Fruit fly (Drosophila melanogaster) whole organism, embryonic: ENCODE data around the gene CG5969.

Experiments used
- Adf1 ChIP-seq: fragments of 200-800 bp; sonication (Bioruptor generic); IDR thresholded peaks from 2 replicates; pipeline ENCODE4 v1.3.6; 2022; ENCODE audit warnings: missing biosample characterization, missing genetic modification characterization
- Asciz ChIP-seq: fragments of 200-800 bp; sonication (Bioruptor generic); optimal IDR thresholded peaks from 2 replicates; lab custom pipeline; 2017; ENCODE audit warnings: missing biosample characterization, mild to moderate bottlenecking, missing genetic modification characterization, missing genetic modification reagents
- Blimp-1 ChIP-seq: fragments of 200-800 bp; sonication (Bioruptor generic); optimal IDR thresholded peaks from 3 replicates; lab custom pipeline; 2018; ENCODE audit warnings: missing biosample characterization, missing genetic modification characterization, mild to moderate bottlenecking, moderate library complexity, missing genetic modification reagents
- C15 ChIP-seq: fragments of 200-800 bp; sonication (Bioruptor generic); IDR thresholded peaks from 3 replicates; pipeline ENCODE4 v1.3.6; 2022; ENCODE audit warnings: missing biosample characterization, missing genetic modification characterization
- CG10565 ChIP-seq: fragments of 200-800 bp; sonication (Bioruptor generic); optimal IDR thresholded peaks from 3 replicates; lab custom pipeline; 2016; ENCODE audit warnings: missing biosample characterization, mild to moderate bottlenecking, missing genetic modification characterization
- CG13296 ChIP-seq: fragments of 200-800 bp; sonication (Bioruptor generic); optimal IDR thresholded peaks from 3 replicates; lab custom pipeline; 2018; ENCODE audit warnings: missing biosample characterization, mild to moderate bottlenecking, missing genetic modification characterization
- CG15073 ChIP-seq: fragments of 200-800 bp; sonication (Bioruptor generic); optimal IDR thresholded peaks from 2 replicates; lab custom pipeline; 2016; ENCODE audit warnings: missing biosample characterization, missing genetic modification characterization
- CG1602 ChIP-seq: fragments of 200-800 bp; sonication (Bioruptor generic); optimal IDR thresholded peaks from 3 replicates; lab custom pipeline; 2016; ENCODE audit warnings: missing biosample characterization, missing genetic modification characterization
- CG18764 ChIP-seq: fragments of 200-800 bp; sonication (Bioruptor generic); optimal IDR thresholded peaks from 3 replicates; lab custom pipeline; 2016; ENCODE audit warnings: missing biosample characterization, missing genetic modification characterization
- CG30403 ChIP-seq: fragments of 200-800 bp; sonication (Bioruptor generic); optimal IDR thresholded peaks from 3 replicates; lab custom pipeline; 2016; ENCODE audit warnings: missing biosample characterization, missing genetic modification characterization
- CG6175 ChIP-seq: fragments of 200-800 bp; sonication (Bioruptor generic); IDR thresholded peaks from 3 replicates; pipeline ENCODE4 v1.3.6; 2022; ENCODE audit warnings: missing biosample characterization, missing genetic modification characterization
- CG6654 ChIP-seq: fragments of 200-800 bp; sonication (Bioruptor generic); optimal IDR thresholded peaks from 2 replicates; lab custom pipeline; 2017; ENCODE audit warnings: missing biosample characterization, mild to moderate bottlenecking, missing genetic modification characterization
- CG6765 ChIP-seq: fragments of 200-800 bp; sonication (Bioruptor generic); optimal IDR thresholded peaks from 3 replicates; lab custom pipeline; 2017; ENCODE audit warnings: missing biosample characterization, mild to moderate bottlenecking, missing genetic modification characterization
- CHES-1-like ChIP-seq: fragments of 200-800 bp; sonication (Bioruptor generic); optimal IDR thresholded peaks from 2 replicates; lab custom pipeline; 2016; ENCODE audit warnings: missing biosample characterization, missing genetic modification characterization
- Chrac-16 ChIP-seq: fragments of 200-800 bp; sonication (Bioruptor generic); optimal IDR thresholded peaks from 3 replicates; lab custom pipeline; 2016; ENCODE audit warnings: missing biosample characterization, missing genetic modification characterization
- D ChIP-seq, 2 experiments: fragments of 200-800 bp in 1 of 2; fragments of >200 bp in 1 of 2; sonication (Bioruptor generic) in 1 of 2; optimal IDR thresholded peaks; 2 replicates in 1 of 2; 3 replicates in 1 of 2; lab custom pipeline; 2017; ENCODE audit warnings: mild to moderate bottlenecking in 1 of 2, missing biosample characterization in 1 of 2, missing genetic modification characterization in 1 of 2, missing genetic modification reagents in 1 of 2
- Dfd ChIP-seq, 2 experiments: fragments of >200 bp; optimal IDR thresholded peaks; 2 replicates each; lab custom pipeline; 2017; ENCODE audit warnings: missing biosample characterization in 2 of 2, missing genetic modification characterization in 2 of 2
- Dp ChIP-seq: fragments of 200-800 bp; sonication (Bioruptor generic); optimal IDR thresholded peaks from 2 replicates; lab custom pipeline; 2018; ENCODE audit warnings: missing biosample characterization, mild to moderate bottlenecking, missing genetic modification characterization, moderate library complexity
- ERR ChIP-seq: fragments of 200-800 bp; sonication (Bioruptor generic); optimal IDR thresholded peaks from 2 replicates; lab custom pipeline; 2016; ENCODE audit warnings: missing biosample characterization, missing genetic modification characterization
- H15 ChIP-seq: fragments of 200-800 bp; sonication (Bioruptor generic); IDR thresholded peaks from 3 replicates; pipeline ENCODE4 v1.3.6; 2022; ENCODE audit warnings: missing biosample characterization, missing genetic modification characterization
- Lpt ChIP-seq: fragments of >200 bp; optimal IDR thresholded peaks from 2 replicates; lab custom pipeline; 2018; ENCODE audit warnings: missing biosample characterization, missing genetic modification characterization
- MESR4 ChIP-seq: fragments of 200-800 bp; sonication (Bioruptor generic); optimal IDR thresholded peaks from 2 replicates; lab custom pipeline; 2018; ENCODE audit warnings: missing biosample characterization, mild to moderate bottlenecking, missing genetic modification characterization, moderate library complexity
- Myb ChIP-seq: fragments of 200-800 bp; sonication (Bioruptor generic); optimal IDR thresholded peaks from 2 replicates; lab custom pipeline; 2016; ENCODE audit warnings: missing biosample characterization, missing genetic modification characterization
- NFAT ChIP-seq: fragments of 200-800 bp; sonication (Bioruptor generic); IDR thresholded peaks from 2 replicates; pipeline ENCODE4 v1.3.6; 2022; ENCODE audit warnings: missing biosample characterization, missing genetic modification characterization
- Poxn ChIP-seq: fragments of 200-800 bp; sonication (Bioruptor generic); IDR thresholded peaks from 2 replicates; pipeline ENCODE4 v1.3.6; 2022; ENCODE audit warnings: missing biosample characterization, missing genetic modification characterization
- Spps ChIP-seq: fragments of 200-800 bp; sonication (Bioruptor generic); optimal IDR thresholded peaks from 2 replicates; lab custom pipeline; 2018; ENCODE audit warnings: missing biosample characterization, mild to moderate bottlenecking, missing genetic modification characterization
- Sry-β ChIP-seq: fragments of 200-800 bp; sonication (Bioruptor generic); optimal IDR thresholded peaks from 2 replicates; lab custom pipeline; 2018; ENCODE audit warnings: missing biosample characterization, mild to moderate bottlenecking, missing genetic modification characterization, moderate library complexity
- Trl ChIP-seq, 3 experiments: fragments of >200 bp in 2 of 3; fragments of 200-800 bp in 1 of 3; sonication (Bioruptor generic) in 1 of 3; optimal IDR thresholded peaks; 2 replicates in 1 of 3; 3 replicates in 2 of 3; lab custom pipeline; 2016 to 2017; ENCODE audit warnings: missing biosample characterization in 1 of 3, missing genetic modification characterization in 1 of 3
- YL-1 ChIP-seq: fragments of 200-800 bp; sonication (Bioruptor generic); optimal IDR thresholded peaks from 3 replicates; lab custom pipeline; 2017; ENCODE audit warnings: missing biosample characterization, mild to moderate bottlenecking, missing genetic modification characterization
- ab ChIP-seq: fragments of 200-800 bp; sonication (Bioruptor generic); optimal IDR thresholded peaks from 2 replicates; lab custom pipeline; 2016; ENCODE audit warnings: missing biosample characterization, missing genetic modification characterization
- bbx ChIP-seq: fragments of 200-800 bp; sonication (Bioruptor generic); IDR thresholded peaks from 2 replicates; pipeline ENCODE4 v1.3.6; 2022; ENCODE audit warnings: missing biosample characterization, missing genetic modification characterization; ENCODE audit not compliant: partially characterized antibody
- corto ChIP-seq: fragments of 200-800 bp; sonication (Bioruptor generic); optimal IDR thresholded peaks from 2 replicates; lab custom pipeline; 2016; ENCODE audit warnings: missing biosample characterization, mild to moderate bottlenecking, missing genetic modification characterization, moderate library complexity
- crc ChIP-seq: fragments of 200-800 bp; sonication (Bioruptor generic); optimal IDR thresholded peaks from 2 replicates; lab custom pipeline; 2016; ENCODE audit warnings: missing biosample characterization, missing genetic modification characterization
- dan ChIP-seq: fragments of 200-800 bp; sonication (Bioruptor generic); IDR thresholded peaks from 2 replicates; pipeline ENCODE4 v1.3.6; 2022; ENCODE audit warnings: missing biosample characterization, missing genetic modification characterization
- dmrt99B ChIP-seq: fragments of 200-800 bp; sonication (Bioruptor generic); optimal IDR thresholded peaks from 2 replicates; lab custom pipeline; 2018; ENCODE audit warnings: missing biosample characterization, mild to moderate bottlenecking, missing genetic modification characterization, moderate library complexity
- dpn ChIP-seq, 2 experiments: fragments of 200-800 bp; sonication (Bioruptor generic); optimal IDR thresholded peaks; 3 replicates each; lab custom pipeline; 2016; ENCODE audit warnings: missing biosample characterization in 2 of 2, missing genetic modification characterization in 2 of 2
- esg ChIP-seq: fragments of 200-800 bp; sonication (Bioruptor generic); conservative IDR thresholded peaks from 2 replicates; pipeline ENCODE4 v1.3.6; 2022; ENCODE audit warnings: missing biosample characterization, missing genetic modification characterization
- fd3F ChIP-seq: fragments of 200-800 bp; sonication (Bioruptor generic); optimal IDR thresholded peaks from 2 replicates; lab custom pipeline; 2018; ENCODE audit warnings: missing biosample characterization, mild to moderate bottlenecking, missing genetic modification characterization, moderate library complexity
- gce ChIP-seq: fragments of 200-800 bp; sonication (Bioruptor generic); IDR thresholded peaks from 3 replicates; pipeline ENCODE4 v1.3.6; 2022; ENCODE audit warnings: missing biosample characterization, missing genetic modification characterization
- inv ChIP-seq: fragments of 200-800 bp; sonication (Bioruptor generic); IDR thresholded peaks from 2 replicates; pipeline ENCODE4 v1.3.6; 2022; ENCODE audit warnings: missing biosample characterization, missing genetic modification characterization; ENCODE audit not compliant: partially characterized antibody
- onecut ChIP-seq: fragments of 200-800 bp; sonication (Bioruptor generic); IDR thresholded peaks from 2 replicates; pipeline ENCODE4 v1.3.6; 2022; ENCODE audit warnings: missing biosample characterization, missing genetic modification characterization
- pum ChIP-seq: fragments of 200-800 bp; sonication (Bioruptor generic); optimal IDR thresholded peaks from 2 replicates; lab custom pipeline; 2016; ENCODE audit warnings: missing biosample characterization, missing genetic modification characterization
- repo ChIP-seq: fragments of 200-800 bp; sonication (Bioruptor generic); optimal IDR thresholded peaks from 2 replicates; lab custom pipeline; 2016; ENCODE audit warnings: missing biosample characterization, missing genetic modification characterization
- row ChIP-seq: fragments of 200-800 bp; sonication (Bioruptor generic); IDR thresholded peaks from 3 replicates; pipeline ENCODE4 v1.3.6; 2022; ENCODE audit warnings: missing biosample characterization, missing genetic modification characterization
- sens ChIP-seq: fragments of 200-800 bp; sonication (Bioruptor generic); peaks from one replicate; lab custom pipeline; 2016; ENCODE audit warnings: missing biosample characterization, missing genetic modification characterization
- trh ChIP-seq: fragments of 200-800 bp; sonication (Bioruptor generic); optimal IDR thresholded peaks from 2 replicates; lab custom pipeline; 2016; ENCODE audit warnings: missing biosample characterization, missing genetic modification characterization
- tup ChIP-seq: fragments of 200-800 bp; sonication (Bioruptor generic); optimal IDR thresholded peaks from 2 replicates; lab custom pipeline; 2016; ENCODE audit warnings: missing biosample characterization, mild to moderate bottlenecking, missing genetic modification characterization, moderate library complexity
- tx ChIP-seq: fragments of 200-800 bp; sonication (Bioruptor generic); optimal IDR thresholded peaks from 2 replicates; lab custom pipeline; 2016; ENCODE audit warnings: missing biosample characterization, missing genetic modification characterization
- vnd ChIP-seq: fragments of 200-800 bp; sonication (Bioruptor generic); IDR thresholded peaks from 3 replicates; pipeline ENCODE4 v1.3.6; 2022; ENCODE audit warnings: missing biosample characterization, missing genetic modification characterization; ENCODE audit not compliant: partially characterized antibody
- yki ChIP-seq: fragments of >200 bp; optimal IDR thresholded peaks from 3 replicates; lab custom pipeline; 2018

CG5969 gene

dm6 chr3L:20508136-20508635 is 34.6 kb downstream of the CG5969 start (continued):
- TF ChIP-seq CG6654 (peak; percentile 75), YL-1 (GFP tag; lab: Kevin White, UChicago) (peak; percentile 63), trh (peak; percentile 84), tup (GFP tag; lab: Kevin White, UChicago) (peak; percentile 80), Trl (optimal IDR thresholded peaks at IDR 0.05; lab: Kevin White, UChicago) (peak; percentile 65 to 88), Trl (GFP tag; optimal IDR thresholded peaks at IDR 0.05; lab: Kevin White, UChicago) (peak; percentile 85), CG6175 (GFP tag; lab: Robert Waterston, UW) (no peak; the same call in 1 of the 3 replicates), tx (GFP tag; lab: Kevin White, UChicago) (peak; percentile 88), CG30403 (peak; percentile 95), esg (GFP tag; lab: Robert Waterston, UW) (peak; percentile 91), dpn (GFP tag; optimal IDR thresholded peaks at IDR 0.05; lab: Kevin White, UChicago) (peak; percentile 95 to 96), CG13296 (GFP tag; lab: Kevin White, UChicago) (peak; percentile 94), yki (lab: Kevin White, UChicago) (no peak), ab (GFP tag; lab: Kevin White, UChicago) (peak; percentile 80), crc (GFP tag; lab: Kevin White, UChicago) (peak; percentile 92), ERR (peak; percentile 90), Adf1 (GFP tag; lab: Robert Waterston, UW) (peak; percentile 82), H15 (GFP tag; lab: Robert Waterston, UW) (peak; percentile 91), repo (GFP tag; lab: Kevin White, UChicago) (peak; percentile 79), row (GFP tag; lab: Robert Waterston, UW) (peak; percentile 97), dmrt99B (tag; lab: Kevin White, UChicago) (peak; percentile 93), Lpt (no peak), Myb (GFP tag; lab: Kevin White, UChicago) (peak; percentile 79), Dp (GFP tag; lab: Kevin White, UChicago) (no peak), Dfd (GFP tag; optimal IDR thresholded peaks at IDR 0.05; lab: Kevin White, UChicago) (peak in 1 of 2 experiments; percentile 94), gce (GFP tag; lab: Robert Waterston, UW) (peak; percentile 73; the same call in 1 of the 3 replicates), vnd (no peak), Spps (tag; lab: Kevin White, UChicago) (peak; percentile 66), dan (GFP tag; lab: Robert Waterston, UW) (peak; percentile 78), CG1602 (GFP tag; lab: Kevin White, UChicago) (peak; percentile 89), CG15073 (GFP tag; lab: Kevin White, UChicago) (peak; percentile 23), inv (GFP tag; lab: Robert Waterston, UW) (peak; percentile 76), Asciz (GFP tag; lab: Kevin White, UChicago) (peak; percentile 81), CG6765 (GFP tag; lab: Kevin White, UChicago) (peak; percentile 92), corto (GFP tag; lab: Kevin White, UChicago) (peak; percentile 31), C15 (GFP tag; lab: Robert Waterston, UW) (peak; percentile 92), Blimp-1 (GFP tag; lab: Kevin White, UChicago) (peak; percentile 89), NFAT (GFP tag; lab: Robert Waterston, UW) (peak; percentile 98), CHES-1-like (GFP tag; lab: Kevin White, UChicago) (peak; percentile 94), fd3F (GFP tag; lab: Kevin White, UChicago) (peak; percentile 94), MESR4 (GFP tag; lab: Kevin White, UChicago) (peak; percentile 14), pum (GFP tag; lab: Kevin White, UChicago) (peak; percentile 89), Sry-β (peak; percentile 15), Poxn (GFP tag; lab: Robert Waterston, UW) (peak; percentile 88), Chrac-16 (GFP tag; lab: Kevin White, UChicago) (peak; percentile 93), sens (peak; percentile 99), bbx (GFP tag; lab: Robert Waterston, UW) (no peak), CG10565 (GFP tag; lab: Kevin White, UChicago) (peak; percentile 18), D (optimal IDR thresholded peaks at IDR 0.05; lab: Kevin White, UChicago) (no peak), D (GFP tag; optimal IDR thresholded peaks at IDR 0.05; lab: Kevin White, UChicago) (peak; percentile 84), onecut (peak; percentile 71), CG18764 (GFP tag; lab: Kevin White, UChicago) (peak; percentile 74)
